Fruit fly (Drosophila melanogaster) whole organism: Measurements from ENCODE around the gene CG13315.

Experiments used
- CG8478 ChIP-seq: fragments of >200 bp; optimal IDR thresholded peaks from 2 replicates; lab custom pipeline; 2018; ENCODE audit warnings: inconsistent platforms
- Dll ChIP-seq: fragments of >200 bp; optimal IDR thresholded peaks from 2 replicates; lab custom pipeline; 2017
- EcR ChIP-seq, 2 experiments: fragments of >200 bp; optimal IDR thresholded peaks; 2 replicates each; lab custom pipeline; 2017; ENCODE audit warnings: missing biosample characterization in 2 of 2, missing genetic modification characterization in 2 of 2, missing genetic modification reagents in 2 of 2
- pan ChIP-seq: fragments of >200 bp; optimal IDR thresholded peaks from 2 replicates; lab custom pipeline; 2017
- psq ChIP-seq: fragments of >200 bp; optimal IDR thresholded peaks from 2 replicates; lab custom pipeline; 2017
- usp ChIP-seq: fragments of >200 bp; optimal IDR thresholded peaks from 2 replicates; lab custom pipeline; 2017; ENCODE audit warnings: missing biosample characterization, missing genetic modification characterization, mixed read lengths

Gene CG13315

dm6 chr3L:9126021-9126811 lies 29.5 kb downstream of the CG13315 start:
- TF ChIP-seq Dll (lab: Kevin White, UChicago) (no peak), EcR (GFP tag; optimal IDR thresholded peaks at IDR 0.05; lab: Kevin White, UChicago) (no peak), psq (lab: Kevin White, UChicago) (no peak), usp (GFP tag; lab: Kevin White, UChicago) (no peak), CG8478 (lab: Kevin White, UChicago) (no peak), pan (no peak)

dm6 chr3L:9126888-9127689 lies 30.4 kb downstream of the CG13315 start:
- TF ChIP-seq Dll (lab: Kevin White, UChicago) (no peak), psq (lab: Kevin White, UChicago) (no peak), usp (GFP tag; lab: Kevin White, UChicago) (no peak), CG8478 (lab: Kevin White, UChicago) (no peak), pan (no peak), EcR (GFP tag; optimal IDR thresholded peaks at IDR 0.05; lab: Kevin White, UChicago) (no peak)

- TF ChIP-seq psq (lab: Kevin White, UChicago): no peak
- TF ChIP-seq Dll (lab: Kevin White, UChicago): peak; percentile 61
- TF ChIP-seq usp (GFP tag; lab: Kevin White, UChicago): no peak
- TF ChIP-seq EcR (GFP tag; optimal IDR thresholded peaks at IDR 0.05; lab: Kevin White, UChicago): no peak
- TF ChIP-seq pan: no peak
- no peak for TF ChIP-seq CG8478 (lab: Kevin White, UChicago)
These were observed 31.2 kb downstream of the CG13315 start for dm6 chr3L:9127690-9128458.

DNA sequence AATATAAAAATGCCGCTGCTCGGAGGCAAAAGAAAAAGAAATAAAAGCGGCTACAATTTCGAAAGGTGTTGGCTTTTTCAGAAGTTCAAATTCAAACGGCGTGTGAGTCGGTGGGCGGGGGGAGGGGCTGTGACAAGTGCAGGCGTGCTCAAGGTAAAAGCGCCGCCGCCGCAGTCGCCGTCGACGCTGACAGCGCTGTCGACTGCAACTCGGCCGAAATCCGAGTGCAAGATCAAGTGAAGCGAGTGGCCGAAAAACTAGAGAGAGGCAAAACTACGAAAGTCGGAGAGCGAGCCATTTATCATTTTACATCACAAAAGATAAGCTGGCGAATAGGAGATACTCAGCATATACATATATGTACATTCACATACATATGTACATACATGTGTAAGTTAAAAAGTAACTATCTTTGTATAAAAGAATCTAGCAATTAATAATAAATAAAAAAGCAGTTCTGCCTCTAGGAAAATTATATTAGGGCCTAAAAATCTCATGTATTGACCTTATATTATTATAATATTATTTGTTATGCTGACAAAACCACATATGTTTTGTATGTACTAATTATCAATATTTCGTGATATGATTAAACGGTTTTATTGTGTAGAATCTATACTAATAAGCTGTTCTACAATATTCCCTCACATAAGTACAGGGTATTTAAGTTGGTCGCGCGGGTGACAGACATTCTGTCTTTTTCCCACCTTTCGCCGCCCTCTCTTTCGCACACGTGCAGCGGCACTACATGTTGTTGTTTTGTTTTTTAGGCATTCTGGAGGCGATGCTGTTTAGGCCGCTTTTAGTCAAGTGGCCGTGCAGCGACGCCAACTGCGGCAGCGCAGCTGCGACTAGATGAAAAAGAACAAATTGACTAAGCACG lies 32.3 kb downstream of the CG13315 start:
- TF ChIP-seq usp (GFP tag; lab: Kevin White, UChicago): no peak
- TF ChIP-seq EcR (GFP tag; optimal IDR thresholded peaks at IDR 0.05; lab: Kevin White, UChicago): no peak
- no peak for TF ChIP-seq CG8478 (lab: Kevin White, UChicago)
- no peak for TF ChIP-seq psq (lab: Kevin White, UChicago)
- TF ChIP-seq pan: no peak
- TF ChIP-seq Dll (lab: Kevin White, UChicago): no peak

DNA sequence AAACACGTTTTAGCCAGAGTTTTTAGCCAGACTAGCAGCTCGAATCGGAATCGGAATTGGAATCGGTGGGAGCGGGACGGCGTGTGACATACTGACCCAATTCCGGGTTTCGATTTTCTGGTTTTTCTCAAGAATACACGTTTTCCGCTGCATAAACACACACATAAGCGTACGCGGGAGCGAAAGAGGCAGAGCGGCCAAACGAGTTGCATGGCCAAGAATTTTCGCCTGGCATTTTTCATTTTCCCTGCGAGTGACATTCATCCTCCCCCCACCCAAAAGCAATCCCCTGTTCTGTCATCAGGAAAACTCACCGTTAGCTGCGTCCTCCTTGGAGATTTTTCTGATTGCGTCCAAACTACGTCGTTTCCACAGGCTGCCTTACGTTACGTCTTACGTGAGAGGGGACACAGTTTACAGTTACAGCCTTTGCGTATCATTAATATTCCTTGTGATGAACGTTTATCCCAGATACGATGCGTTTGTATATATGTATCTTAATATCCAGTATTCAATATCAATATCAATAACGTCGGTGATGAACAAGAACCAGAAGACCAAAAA lies 33.0 kb downstream of the CG13315 start:
- no peak for TF ChIP-seq pan
- TF ChIP-seq psq (lab: Kevin White, UChicago): no peak
- TF ChIP-seq usp (GFP tag; lab: Kevin White, UChicago): no peak
- no peak for TF ChIP-seq Dll (lab: Kevin White, UChicago)
- no peak for TF ChIP-seq EcR (GFP tag; optimal IDR thresholded peaks at IDR 0.05; lab: Kevin White, UChicago)
- no peak for TF ChIP-seq CG8478 (lab: Kevin White, UChicago)

DNA sequence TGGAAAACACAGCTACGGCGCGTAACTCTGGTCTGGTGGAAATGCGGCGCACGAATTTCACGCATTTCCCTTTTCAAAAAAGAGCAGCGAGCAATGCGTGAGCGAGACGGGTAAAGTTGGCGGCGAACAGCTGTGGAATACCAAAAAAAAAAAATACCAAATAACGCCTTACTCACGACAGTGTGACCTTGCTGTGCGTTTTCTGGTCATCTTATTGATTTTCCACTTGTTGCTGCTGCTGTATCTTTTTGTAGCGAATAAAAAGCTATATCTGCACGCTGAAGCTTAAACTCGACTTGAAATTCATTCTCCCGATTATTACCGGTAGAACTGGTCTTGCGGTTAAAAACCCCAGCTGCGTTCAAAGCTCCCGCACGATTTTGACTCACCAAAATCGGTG lies 37.7 kb downstream of the CG13315 start, which contains the start of the genes bol and Dhpr:
Gene bol (minus strand): TSS at position 57 of the 400 bp plus-strand sequence.
Gene Dhpr (plus strand): TSS at position 212 of the 400 bp plus-strand sequence.
- no peak for TF ChIP-seq CG8478 (lab: Kevin White, UChicago)
- TF ChIP-seq Dll (lab: Kevin White, UChicago): no peak
- no peak for TF ChIP-seq EcR (GFP tag; optimal IDR thresholded peaks at IDR 0.05; lab: Kevin White, UChicago)
- TF ChIP-seq pan: no peak
- no peak for TF ChIP-seq psq (lab: Kevin White, UChicago)
- TF ChIP-seq usp (GFP tag; lab: Kevin White, UChicago): no peak

- TF ChIP-seq usp (GFP tag; lab: Kevin White, UChicago): no peak
- TF ChIP-seq pan: no peak
These were observed 39.1 kb downstream of the CG13315 start for dm6 chr3L:9135792-9136191.

- no peak for TF ChIP-seq usp (GFP tag; lab: Kevin White, UChicago)
- no peak for TF ChIP-seq psq (lab: Kevin White, UChicago)
- no peak for TF ChIP-seq EcR (GFP tag; optimal IDR thresholded peaks at IDR 0.05; lab: Kevin White, UChicago)
- TF ChIP-seq Dll (lab: Kevin White, UChicago): no peak
- TF ChIP-seq pan: no peak
- TF ChIP-seq CG8478 (lab: Kevin White, UChicago): no peak
These were observed 40.6 kb downstream of the CG13315 start, which contains the start of the genes Use1 and nwk for dm6 chr3L:9136976-9137954. Use1 (minus strand) TSS chr3L:9137181. nwk (plus strand) TSS chr3L:9137860.

DNA sequence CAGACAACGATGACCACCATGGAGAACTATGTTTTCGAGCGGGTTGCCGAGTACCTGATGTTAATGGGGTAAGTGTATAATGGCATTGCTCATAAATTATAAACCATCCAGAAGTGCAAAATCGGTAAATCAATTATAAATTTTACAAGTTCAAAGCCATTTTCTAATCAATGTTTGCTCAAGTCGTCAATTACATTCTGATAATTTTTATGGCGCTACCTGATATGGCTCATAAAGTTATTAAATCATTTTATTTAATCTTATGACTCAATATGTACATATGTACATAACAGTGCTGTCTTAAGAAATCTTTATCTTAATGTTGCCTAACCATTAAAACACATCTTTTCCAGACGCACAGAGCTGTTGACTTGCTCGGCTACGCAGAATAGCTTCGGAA lies 42.9 kb downstream of the CG13315 start:
- TF ChIP-seq Dll (lab: Kevin White, UChicago) (no peak), CG8478 (lab: Kevin White, UChicago) (no peak)
